Fruit fly (Drosophila melanogaster) whole organism, larva: ENCODE measurements around the gene mrva.
A peak's percentile ranks its signal among the peaks of the same experiment; 100 is the strongest.

Source experiments
- noc ChIP-seq: fragments of 200-800 bp; sonication (Bioruptor generic); optimal IDR thresholded peaks from 3 replicates; lab custom pipeline; 2019; ENCODE audit warnings: missing biosample characterization, mild to moderate bottlenecking, missing genetic modification characterization, moderate library complexity

The mrva gene

DNA sequence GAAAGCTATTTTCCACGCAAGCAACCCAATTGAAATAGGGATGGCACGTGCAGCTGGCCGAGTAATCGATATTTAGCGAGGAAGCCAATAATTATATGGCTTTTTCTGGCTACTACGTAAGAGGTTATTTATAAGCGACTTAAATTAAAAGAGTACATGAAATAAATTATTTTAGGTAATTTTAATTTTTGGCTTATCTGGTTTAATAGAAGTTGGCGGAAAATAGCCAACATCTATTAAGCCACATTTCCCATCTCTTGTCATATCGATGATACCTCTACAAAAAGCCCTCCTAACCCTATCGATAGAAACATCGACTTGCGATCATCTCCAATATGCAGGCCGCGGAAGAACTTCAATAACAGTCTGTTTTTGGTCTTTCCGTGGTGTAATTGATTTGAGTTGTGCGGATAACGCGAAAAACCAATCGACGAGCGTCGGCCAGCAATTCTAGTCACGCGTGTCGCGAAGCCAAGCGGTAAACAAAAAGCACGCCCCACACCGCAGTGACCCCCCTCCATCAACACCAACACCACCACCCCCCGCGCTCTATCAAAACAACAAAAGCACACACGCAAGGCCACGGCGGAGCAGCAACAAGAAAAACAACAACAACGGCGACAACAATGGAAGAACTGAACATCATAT, 19.5 kb upstream of the mrva start, which contains the start of the genes Srp19 and qm:
Srp19 (minus strand) TSS at position 51 of the 648 bp plus-strand sequence.
qm (plus strand) TSS at position 330 of the 648 bp plus-strand sequence.
- TF ChIP-seq noc (tag; lab: Kevin White, UChicago): peak; percentile 33

DNA sequence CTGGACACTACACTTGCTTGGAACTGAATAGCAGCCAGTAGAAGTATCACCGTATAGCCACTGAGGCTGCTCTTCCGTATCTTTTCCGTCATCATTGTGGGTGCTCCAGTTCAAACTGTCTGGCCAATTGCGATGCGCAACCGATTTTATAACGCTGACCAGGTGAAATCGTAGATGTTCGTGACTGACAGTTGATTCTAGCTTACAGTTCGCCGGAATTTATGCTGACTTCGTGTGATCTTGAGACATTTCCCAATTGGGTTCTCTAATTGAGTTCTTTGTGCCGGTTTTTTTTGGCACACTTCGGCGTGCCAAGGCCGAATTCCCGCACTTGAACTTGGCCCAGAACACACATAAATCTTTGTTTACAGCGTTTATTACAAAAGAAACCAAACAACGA, 18.3 kb upstream of the mrva start, which contains the start of gene CG14834:
CG14834 (minus strand) TSS at position 173 of the 400 bp plus-strand sequence.
- TF ChIP-seq noc (tag; lab: Kevin White, UChicago): no peak

DNA sequence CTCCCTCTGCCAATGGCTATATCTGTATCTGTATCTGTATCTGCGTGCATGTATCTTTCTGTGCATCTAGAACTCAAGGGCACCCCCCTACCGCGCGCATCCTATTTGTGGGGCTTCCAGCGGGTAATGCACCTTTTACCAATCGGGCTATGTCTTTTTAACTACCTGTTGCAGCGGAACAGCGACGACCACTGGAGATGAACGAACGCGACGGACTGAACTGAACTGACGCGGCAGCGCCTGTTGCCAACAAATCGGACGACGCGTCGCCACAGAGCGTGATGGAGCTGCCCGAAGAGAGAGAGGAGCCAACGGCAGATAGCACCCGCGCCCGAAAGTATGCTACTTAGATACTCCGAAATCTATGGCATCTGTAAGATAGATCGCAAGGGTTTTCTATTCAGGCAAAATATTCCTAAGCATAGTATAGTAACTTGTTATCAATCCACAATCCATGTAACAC, 16.4 kb upstream of the mrva start, which contains the start of gene Cln7:
Cln7 (minus strand) TSS at position 219 of the 463 bp plus-strand sequence.
- TF ChIP-seq noc (tag; lab: Kevin White, UChicago): peak; percentile 64

DNA sequence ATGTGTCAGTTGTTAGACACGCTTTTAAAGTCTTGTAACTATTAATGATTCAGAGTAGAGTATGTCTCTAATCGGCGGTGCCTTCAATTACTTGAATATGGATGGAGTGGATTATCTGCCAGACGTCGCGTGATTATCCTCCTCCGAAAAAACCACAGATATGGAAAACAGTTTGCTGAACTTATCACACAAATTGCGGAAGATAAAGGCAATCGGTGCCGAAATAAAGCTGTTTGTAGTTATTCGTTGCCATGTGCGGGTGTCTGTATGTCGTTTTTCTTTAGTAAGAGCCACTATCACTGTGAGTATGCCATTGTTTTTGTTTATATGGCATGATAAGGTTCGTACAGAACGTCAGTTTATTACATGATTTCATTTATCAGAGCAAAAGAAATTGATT, 15.4 kb upstream of the mrva start:
- no peak for TF ChIP-seq noc (tag; lab: Kevin White, UChicago)

DNA sequence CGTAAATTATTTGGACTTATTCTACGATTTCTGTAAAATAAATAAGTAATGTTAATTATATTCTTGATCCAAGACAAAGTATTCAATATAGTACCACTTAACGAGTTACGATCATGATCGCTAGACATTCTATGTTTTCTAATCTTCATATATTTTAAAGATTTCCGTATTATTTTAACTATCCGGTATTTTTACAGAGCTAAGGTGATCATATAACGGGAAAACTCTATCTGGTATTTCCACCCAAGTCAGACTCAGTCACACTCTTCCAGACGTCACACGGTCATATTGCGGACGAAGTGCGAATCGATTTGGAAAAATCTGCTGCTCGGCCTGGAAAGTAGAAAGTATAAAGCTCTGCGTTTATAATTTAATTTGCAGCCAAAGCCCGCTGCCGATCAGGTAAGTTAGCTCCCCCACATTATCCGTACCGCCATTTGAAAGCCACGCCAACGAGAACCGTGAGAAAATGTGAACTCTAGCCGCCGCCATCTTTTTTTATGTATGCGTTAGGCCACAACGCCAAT, 10.6 kb upstream of the mrva start, which contains the start of the genes lark and eco:
lark (plus strand) TSS at position 51 of the 527 bp plus-strand sequence.
eco (minus strand) TSS at position 125 of the 527 bp plus-strand sequence.
- TF ChIP-seq noc (tag; lab: Kevin White, UChicago): no peak

DNA sequence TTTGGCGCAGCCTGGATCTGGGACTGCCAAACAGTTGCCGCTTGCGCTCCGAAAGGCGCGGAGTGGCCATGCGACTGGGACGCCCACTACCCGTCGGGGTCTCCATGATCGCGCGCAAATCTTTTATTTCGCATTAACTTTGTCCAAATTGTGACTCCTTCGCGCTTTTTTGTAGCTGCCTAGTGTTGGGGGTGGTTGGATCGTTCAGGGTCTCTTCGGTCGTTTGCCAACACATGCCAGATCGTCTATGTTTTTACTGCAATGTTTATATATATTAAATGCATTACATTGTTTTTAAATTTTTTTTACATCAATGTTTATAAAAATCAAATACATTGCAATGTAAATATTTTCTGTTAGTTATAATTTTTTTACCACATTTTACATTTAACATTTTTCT, 10.1 kb upstream of the mrva start:
- TF ChIP-seq noc (tag; lab: Kevin White, UChicago): no peak

DNA sequence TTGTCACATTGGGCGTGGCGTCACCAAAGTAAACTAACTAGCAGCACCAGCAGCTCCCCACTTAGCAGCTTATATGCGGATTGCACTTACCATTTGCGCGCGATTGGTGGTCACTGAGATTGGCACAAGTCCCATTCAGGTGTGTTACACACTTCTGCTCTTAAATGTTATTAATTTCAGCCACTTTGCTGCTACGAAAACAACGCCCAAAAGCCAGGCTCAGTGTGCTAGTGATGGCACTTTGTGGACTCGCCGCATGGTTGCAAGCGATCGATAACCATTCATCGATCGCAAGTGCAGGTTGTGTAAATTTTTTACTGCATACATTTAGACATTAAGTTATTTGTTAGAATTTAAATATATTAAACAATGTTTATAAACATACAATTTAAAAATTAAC, 6.3 kb upstream of the mrva start, which contains the start of the genes wrm1 and wrm2:
wrm1 (minus strand) TSS at position 237 of the 400 bp plus-strand sequence.
wrm2 (minus strand) TSS at position 237 of the 400 bp plus-strand sequence.
- TF ChIP-seq noc (tag; lab: Kevin White, UChicago): no peak

DNA sequence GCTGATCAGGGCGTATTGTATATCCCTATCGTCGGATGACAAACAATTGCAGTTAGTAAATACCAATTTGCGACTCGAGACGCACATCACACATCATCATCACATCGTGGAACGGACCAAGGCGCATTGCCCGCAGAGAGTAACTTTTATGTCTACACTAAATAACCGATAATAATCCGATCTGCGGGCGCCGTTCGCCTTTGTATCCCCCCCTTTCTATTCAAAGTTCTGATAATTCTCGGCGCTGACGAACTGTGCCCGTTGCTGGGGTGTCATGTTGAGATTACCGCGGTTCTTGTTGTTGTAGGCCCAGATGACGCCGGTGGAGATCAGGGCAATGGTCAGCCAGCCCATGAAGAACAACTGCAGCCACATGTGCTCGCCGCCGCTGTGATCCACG, 2.0 kb downstream of the mrva start:
- TF ChIP-seq noc (tag; lab: Kevin White, UChicago): no peak

DNA sequence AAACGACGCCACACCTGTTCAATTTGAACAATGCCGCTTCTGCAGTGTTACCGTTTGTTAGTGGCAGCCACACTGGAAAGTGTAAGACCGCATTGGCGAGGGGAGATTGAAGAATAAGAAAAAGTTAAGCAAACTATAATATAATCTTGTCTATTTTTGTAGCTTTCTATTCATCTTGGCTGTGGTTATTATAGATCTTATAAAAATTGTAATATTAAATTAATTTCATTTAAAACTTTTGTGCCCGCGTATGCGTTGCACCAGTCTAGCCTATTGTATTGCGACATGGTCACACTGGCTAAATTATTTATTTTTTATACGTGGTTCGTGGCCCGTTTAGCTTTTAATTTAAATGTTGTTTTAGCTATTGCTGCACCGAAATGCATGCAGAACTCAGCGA, 5.3 kb downstream of the mrva start, which contains the start of the genes RhoGEF4 and Rint1:
RhoGEF4 (minus strand) TSS at position 64 of the 400 bp plus-strand sequence.
Rint1 (plus strand) TSS at position 272 of the 400 bp plus-strand sequence.
- TF ChIP-seq noc (tag; lab: Kevin White, UChicago): peak; percentile 42

DNA sequence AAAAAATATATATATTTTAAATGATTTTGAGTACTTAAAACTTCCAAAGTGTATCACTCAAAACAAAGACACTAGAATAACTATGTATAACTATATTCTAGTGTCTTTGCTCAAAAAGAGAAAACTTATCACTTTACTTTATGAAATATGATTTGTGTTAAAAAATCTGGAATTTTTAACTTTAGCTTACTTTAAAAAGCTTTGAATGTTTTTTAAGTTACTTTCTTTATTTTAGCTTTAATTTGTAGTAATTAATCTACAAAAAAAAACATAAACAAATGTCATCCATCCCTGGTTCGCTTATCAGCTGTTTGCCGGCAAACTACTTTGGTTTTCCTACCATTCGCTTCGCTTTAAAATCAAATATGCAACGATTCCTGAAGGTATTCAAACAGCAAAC, 8.9 kb downstream of the mrva start, which contains the start of gene CG8607:
CG8607 (plus strand) TSS at position 301 of the 400 bp plus-strand sequence.
- TF ChIP-seq noc (tag; lab: Kevin White, UChicago): no peak

DNA sequence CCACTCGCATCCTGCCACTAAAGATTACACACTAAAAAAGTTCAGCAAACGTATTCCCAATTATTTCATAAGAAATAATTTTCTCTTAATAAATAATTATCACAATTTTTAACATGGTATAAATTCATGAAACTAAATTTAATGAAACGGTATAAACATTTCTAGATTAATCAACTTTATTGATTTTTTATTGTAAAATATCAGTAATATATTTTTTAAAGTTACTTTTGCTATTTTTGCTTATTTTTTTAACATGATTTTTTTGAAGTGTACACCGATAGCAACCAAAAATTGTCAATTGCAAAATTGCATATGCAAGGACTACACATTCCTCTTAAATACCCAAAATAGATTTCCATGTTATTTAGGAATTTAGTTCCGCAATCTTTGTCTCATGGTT, 14.5 kb downstream of the mrva start:
- no peak for TF ChIP-seq noc (tag; lab: Kevin White, UChicago)

DNA sequence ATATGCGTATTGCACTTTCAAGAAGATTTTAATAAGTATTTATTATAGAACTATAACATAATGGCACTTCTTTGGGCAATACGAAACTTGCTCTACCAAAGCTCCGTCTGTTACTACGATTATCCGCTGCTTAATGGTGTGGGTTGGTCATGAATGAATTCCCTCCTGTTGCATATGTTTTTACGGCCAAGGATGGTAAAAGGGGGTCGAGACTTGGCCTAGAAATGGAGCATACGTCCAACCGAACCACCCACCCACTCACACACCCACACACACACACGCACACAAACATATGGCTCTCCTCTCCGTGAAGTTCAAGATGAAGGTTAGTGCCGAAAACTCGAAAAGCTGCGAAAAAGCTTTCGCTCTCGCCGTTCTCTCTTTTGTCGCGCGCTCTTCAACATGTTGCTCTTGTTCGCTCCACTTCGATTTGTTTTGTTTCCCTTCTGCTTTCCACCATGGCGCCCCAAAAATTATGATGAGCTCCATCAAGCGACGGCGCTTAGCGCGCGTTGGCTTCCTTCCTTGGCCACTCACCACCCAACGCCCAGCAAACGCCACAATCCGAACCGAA, 15.0 kb downstream of the mrva start:
- no peak for TF ChIP-seq noc (tag; lab: Kevin White, UChicago)

DNA sequence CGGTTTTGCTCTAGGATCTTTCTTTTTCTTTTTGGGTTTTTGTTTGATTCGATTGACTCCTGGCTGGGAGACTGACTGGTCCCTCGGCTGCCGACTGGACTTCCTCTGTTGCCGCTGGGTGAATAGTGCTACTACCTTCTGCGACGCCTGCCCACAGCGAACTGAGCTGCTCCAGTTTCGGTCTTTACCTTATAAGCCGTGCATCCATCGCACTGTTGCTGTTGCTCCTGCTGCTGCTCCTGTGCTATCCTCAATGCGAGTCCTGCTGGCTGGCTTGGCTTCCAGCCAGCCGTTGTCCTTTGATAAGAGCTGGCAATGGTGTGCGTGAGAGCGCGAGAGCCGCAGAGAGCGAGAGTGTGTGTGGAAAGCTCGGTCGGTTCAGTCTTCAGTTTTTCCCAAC, 15.9 kb downstream of the mrva start, which contains the start of gene unc-13-4A:
unc-13-4A (minus strand) TSS at position 143 of the 400 bp plus-strand sequence.
- no peak for TF ChIP-seq noc (tag; lab: Kevin White, UChicago)

DNA sequence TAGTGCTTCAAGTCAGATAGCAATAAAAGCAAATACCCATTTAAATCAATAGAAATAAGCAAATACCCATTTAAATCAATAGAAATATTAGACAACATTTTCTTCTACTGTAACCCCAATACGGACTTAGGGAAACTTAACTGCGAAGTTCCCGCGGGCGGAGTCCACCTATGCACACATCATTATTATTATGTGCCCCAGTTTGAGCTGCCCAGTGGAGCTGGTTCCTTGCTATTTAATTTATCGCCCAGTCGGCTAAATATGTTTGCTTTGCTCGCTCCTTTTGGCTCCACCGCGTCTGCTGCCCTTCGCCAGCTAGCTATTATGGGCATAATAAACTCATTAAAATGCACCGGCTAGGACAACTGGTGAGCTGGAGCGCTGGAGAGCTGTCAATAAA, 28.0 kb downstream of the mrva start:
- no peak for TF ChIP-seq noc (tag; lab: Kevin White, UChicago)

DNA sequence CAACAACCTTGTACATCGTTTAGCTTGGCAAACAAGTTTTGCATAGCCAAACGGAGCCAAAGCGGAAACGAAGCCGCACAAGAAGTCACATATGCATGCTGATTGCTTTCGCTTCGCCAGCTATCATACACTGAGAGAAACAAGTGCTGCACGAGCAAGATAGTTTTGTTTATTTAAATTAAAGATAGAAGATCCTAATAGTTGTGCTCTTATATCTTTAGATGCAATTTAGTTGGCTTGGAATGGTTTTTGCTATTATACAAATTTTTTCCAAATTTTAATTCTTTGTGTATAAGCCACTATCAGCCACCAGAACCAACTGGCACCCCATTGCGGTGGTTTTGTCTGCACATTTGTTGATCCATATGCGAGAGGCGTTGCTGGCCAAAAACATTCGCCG, 45.1 kb downstream of the mrva start:
- no peak for TF ChIP-seq noc (tag; lab: Kevin White, UChicago)
